Fruit fly (Drosophila melanogaster) whole organism, wandering third instar larva: ENCODE results near the gene psh.

Experiments
- CG9705 ChIP-seq: fragments of 200-800 bp; sonication (Bioruptor generic); optimal IDR thresholded peaks from 2 replicates; lab custom pipeline; 2018; ENCODE audit warnings: missing biosample characterization, mild to moderate bottlenecking, missing genetic modification characterization
- Dfd ChIP-seq: fragments of >200 bp; optimal IDR thresholded peaks from 2 replicates; lab custom pipeline; 2017; ENCODE audit warnings: missing biosample characterization, missing genetic modification characterization
- HLH106 ChIP-seq: fragments of 200-800 bp; optimal IDR thresholded peaks from 3 replicates; lab custom pipeline; 2019; ENCODE audit warnings: missing biosample characterization, mild to moderate bottlenecking, missing genetic modification characterization, moderate library complexity
- Hr78 ChIP-seq: fragments of >200 bp; optimal IDR thresholded peaks from 2 replicates; lab custom pipeline; 2017; ENCODE audit warnings: missing biosample characterization, missing genetic modification characterization
- Hr83 ChIP-seq: fragments of 200-300 bp; sonication (Bioruptor generic); optimal IDR thresholded peaks from 2 replicates; lab custom pipeline; 2016; ENCODE audit warnings: missing biosample characterization, mild to moderate bottlenecking, missing genetic modification characterization, moderate library complexity; ENCODE audit not compliant: poor library complexity, severe bottlenecking
- Mio ChIP-seq: sonication (Bioruptor generic); optimal IDR thresholded peaks from 2 replicates; lab custom pipeline; 2016; ENCODE audit warnings: missing biosample characterization, missing genetic modification characterization
- br ChIP-seq: fragments of 200-800 bp; sonication (Bioruptor generic); optimal IDR thresholded peaks from 2 replicates; lab custom pipeline; 2016; ENCODE audit warnings: missing biosample characterization, missing genetic modification characterization
- dmrt93B ChIP-seq: fragments of 200-800 bp; sonication (Bioruptor generic); optimal IDR thresholded peaks from 2 replicates; lab custom pipeline; 2018; ENCODE audit warnings: missing biosample characterization, mild to moderate bottlenecking, missing genetic modification characterization
- h ChIP-seq: fragments of 200-800 bp; sonication (Bioruptor generic); optimal IDR thresholded peaks from 3 replicates; lab custom pipeline; 2016; ENCODE audit warnings: missing biosample characterization, mild to moderate bottlenecking, missing genetic modification characterization
- lola ChIP-seq: fragments of >200 bp; optimal IDR thresholded peaks from 2 replicates; lab custom pipeline; 2017; ENCODE audit warnings: missing biosample characterization, missing genetic modification characterization
- psq ChIP-seq: fragments of 200-800 bp; sonication (Bioruptor generic); optimal IDR thresholded peaks from 3 replicates; lab custom pipeline; 2017; ENCODE audit warnings: missing biosample characterization, mild to moderate bottlenecking, missing genetic modification characterization, moderate library complexity

- TF ChIP-seq psq (GFP tag; lab: Kevin White, UChicago) (no peak), Hr83 (no peak), Hr78 (no peak), HLH106 (tag; lab: Kevin White, UChicago) (peak; percentile 44), br (no peak), Mio (no peak), CG9705 (no peak), dmrt93B (GFP tag; lab: Kevin White, UChicago) (no peak), Dfd (GFP tag; lab: Kevin White, UChicago) (no peak), lola (GFP tag; lab: Kevin White, UChicago) (no peak), h (peak; percentile 76)
Observed at dm6 chrX:18494165-18494740, 7.5 kb upstream of the psh start, which contains the start of gene CG15043.
